Worm (Caenorhabditis elegans): ENCODE data around the gene F59B10.3.
A peak's percentile ranks its signal among the peaks of the same experiment; 100 is the strongest.

Gene F59B10.3

DNA sequence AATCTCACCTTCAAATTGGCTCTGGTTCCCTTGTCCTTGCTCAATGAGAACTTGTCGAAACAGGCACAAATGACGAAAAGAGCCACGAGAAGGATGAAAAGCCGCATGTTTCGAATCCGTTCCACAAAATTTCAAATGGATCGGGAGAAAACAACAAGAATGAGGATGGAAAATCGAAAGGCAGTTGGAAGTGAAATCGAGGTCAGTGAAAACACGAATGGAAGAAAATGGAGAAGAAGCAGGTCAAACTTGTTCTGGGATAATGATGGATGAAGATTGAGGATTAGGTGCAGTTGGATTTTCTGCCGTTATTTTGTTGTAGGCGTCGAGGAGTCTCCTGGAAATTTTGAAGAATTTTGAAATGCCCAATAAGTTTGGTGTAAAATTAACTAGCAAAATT lies 12.7 kb downstream of the F59B10.3 start:
- TF ChIP-seq gmeb-1 (tag; optimal IDR thresholded peaks at IDR 0.05) (no peak), blmp-1 (tag; optimal IDR thresholded peaks at IDR 0.05; ENCODE audit: insufficient read depth) (peak; percentile 57)

DNA sequence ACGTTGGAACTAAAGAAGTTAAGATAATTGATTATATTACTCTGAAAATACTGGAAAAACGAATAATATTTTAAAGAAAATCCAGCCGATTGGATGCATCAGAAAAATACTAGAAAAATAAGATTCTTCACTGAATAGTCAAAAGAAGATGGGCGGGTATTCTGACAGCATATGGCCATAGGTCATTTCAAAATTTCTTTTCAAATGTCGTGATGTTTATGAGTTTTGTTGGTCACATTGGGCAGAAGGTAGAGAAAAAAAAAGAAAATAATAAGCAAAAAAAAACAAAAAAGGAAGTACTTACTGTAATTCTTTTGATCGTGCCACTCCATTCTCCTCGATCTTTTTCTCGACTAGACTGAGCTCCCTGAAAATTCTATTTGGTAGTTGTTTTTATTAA lies 13.2 kb downstream of the F59B10.3 start, which contains the start of gene F59B10.5:
TSS of gene F59B10.5 (minus strand) at position 101 of the 400 bp plus-strand sequence.
- TF ChIP-seq nhr-21 (tag; optimal IDR thresholded peaks at IDR 0.05) (no peak), ztf-1 (GFP tag; conservative IDR thresholded peaks at IDR 0.05) (no peak), alr-1 (tag; optimal IDR thresholded peaks at IDR 0.05) (no peak), nhr-12 (tag; optimal IDR thresholded peaks at IDR 0.05) (no peak), unc-62 (GFP tag; optimal IDR thresholded peaks at IDR 0.05) (no peak), snpc-4 (tag; optimal IDR thresholded peaks at IDR 0.05) (no peak), lin-13 (GFP tag; optimal IDR thresholded peaks at IDR 0.05) (no peak), Y55F3AM.14 (GFP tag; optimal IDR thresholded peaks at IDR 0.05) (no peak), ztf-4 (tag; optimal IDR thresholded peaks at IDR 0.05) (no peak), sem-4 (tag; optimal IDR thresholded peaks at IDR 0.05) (no peak), nhr-129 (tag; optimal IDR thresholded peaks at IDR 0.05) (no peak)

DNA sequence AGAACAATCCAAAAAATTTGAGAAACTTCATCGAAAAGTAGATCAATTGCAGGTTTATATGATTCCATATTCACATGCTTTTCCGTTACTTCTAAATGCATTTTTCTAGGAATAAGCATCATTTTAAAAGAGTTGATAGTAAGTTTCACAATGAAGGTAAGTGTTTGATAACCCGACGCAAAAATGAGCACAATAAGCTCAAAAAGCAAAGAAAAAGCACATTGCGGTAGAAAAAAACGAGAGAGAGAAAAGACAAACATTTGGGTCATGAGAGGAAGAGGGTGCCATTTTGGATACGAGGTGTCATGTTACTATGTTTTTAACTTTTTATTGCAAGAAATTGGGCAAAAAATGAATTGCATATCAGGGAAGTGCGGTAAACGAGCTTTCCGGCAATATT lies 14.0 kb downstream of the F59B10.3 start, which contains the start of gene F59B10.6:
TSS of gene F59B10.6 (minus strand) at position 101 of the 400 bp plus-strand sequence.
- TF ChIP-seq egl-27 (tag; optimal IDR thresholded peaks at IDR 0.05) (no peak), nhr-77 (tag; optimal IDR thresholded peaks at IDR 0.05) (no peak), mdl-1 (tag; optimal IDR thresholded peaks at IDR 0.05) (no peak), unc-62 (GFP tag; optimal IDR thresholded peaks at IDR 0.05) (no peak), nhr-23 (tag; optimal IDR thresholded peaks at IDR 0.05) (no peak), sma-9 (GFP tag; optimal IDR thresholded peaks at IDR 0.05) (no peak), sma-9 (tag; optimal IDR thresholded peaks at IDR 0.05) (no peak), crh-2 (tag; optimal IDR thresholded peaks at IDR 0.05) (no peak), alr-1 (tag; optimal IDR thresholded peaks at IDR 0.05) (no peak), ZK546.5 (tag; optimal IDR thresholded peaks at IDR 0.05) (no peak), mbf-1 (tag; optimal IDR thresholded peaks at IDR 0.05) (no peak), elt-3 (tag; optimal IDR thresholded peaks at IDR 0.05) (no peak), unc-39 (tag; optimal IDR thresholded peaks at IDR 0.05) (no peak), ama-1 (optimal IDR thresholded peaks at IDR 0.05) (no peak), nhr-21 (tag; optimal IDR thresholded peaks at IDR 0.05) (no peak), F13H6.1 (tag; optimal IDR thresholded peaks at IDR 0.05) (no peak), R02D3.7 (tag; optimal IDR thresholded peaks at IDR 0.05) (no peak), ztf-11 (tag; optimal IDR thresholded peaks at IDR 0.05) (no peak)

DNA sequence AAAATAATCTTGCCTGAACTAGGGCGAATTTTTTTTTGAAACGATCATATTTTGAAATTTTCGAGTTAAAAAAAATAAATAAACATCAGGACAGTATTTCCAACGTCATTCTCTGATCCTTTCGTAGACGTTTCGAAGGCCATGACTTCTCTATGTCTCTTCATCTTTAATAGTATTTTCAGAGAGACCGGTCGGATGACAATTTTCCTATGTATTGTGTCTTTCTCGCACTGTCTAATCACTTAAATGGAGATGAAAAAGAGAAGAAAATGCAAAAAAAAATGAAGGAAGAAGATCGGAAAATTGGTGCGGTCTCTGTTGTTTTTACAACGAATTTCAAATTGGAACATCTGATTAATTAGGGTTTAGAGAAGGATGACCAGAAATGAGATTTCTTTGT lies 14.8 kb downstream of the F59B10.3 start:
- TF ChIP-seq crh-2 (tag; optimal IDR thresholded peaks at IDR 0.05) (peak; percentile 17), peb-1 (tag; optimal IDR thresholded peaks at IDR 0.05) (no peak), nhr-25 (tag; optimal IDR thresholded peaks at IDR 0.05) (peak; percentile 23)

DNA sequence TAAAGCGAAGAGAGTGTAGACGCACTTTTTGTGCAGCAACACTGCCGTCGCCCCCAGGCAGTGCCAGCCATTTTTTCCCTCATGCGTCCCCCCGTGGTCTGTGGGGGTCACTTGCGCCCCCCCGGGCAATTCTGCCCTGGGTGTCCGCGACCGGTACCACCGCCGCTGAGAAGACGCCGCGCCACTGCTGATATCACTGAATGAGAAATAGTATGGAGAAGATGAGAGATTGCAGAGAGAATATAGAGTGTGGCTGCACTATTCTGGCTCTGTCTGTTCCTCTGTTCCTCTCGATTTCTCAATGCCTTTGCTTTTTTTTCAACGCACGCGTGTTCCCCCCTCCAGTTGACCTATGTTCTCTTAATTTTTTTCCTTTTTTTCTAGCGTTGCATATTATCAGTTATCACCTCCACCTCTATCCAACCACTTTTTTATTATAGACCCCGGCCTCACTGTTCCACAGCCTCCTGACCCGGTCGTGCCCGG lies 17.4 kb downstream of the F59B10.3 start, which contains the start of gene mab-10:
TSS of gene mab-10 (plus strand) at position 436 of the 486 bp plus-strand sequence.
- TF ChIP-seq unc-55 (GFP tag; optimal IDR thresholded peaks at IDR 0.05), result peak; percentile 27
- no peak for TF ChIP-seq crh-2 (tag; optimal IDR thresholded peaks at IDR 0.05)
- TF ChIP-seq lsy-2 (tag; optimal IDR thresholded peaks at IDR 0.05), result peak in 1 of 2 experiments; percentile 34
- peak; percentile 60 for TF ChIP-seq nhr-11 (tag; optimal IDR thresholded peaks at IDR 0.05)
- peak; percentile 72 for TF ChIP-seq F13H6.1 (tag; optimal IDR thresholded peaks at IDR 0.05)
- TF ChIP-seq unc-62 (GFP tag; optimal IDR thresholded peaks at IDR 0.05), result no peak
- peak; percentile 45 for TF ChIP-seq fos-1 (tag; optimal IDR thresholded peaks at IDR 0.05)
- TF ChIP-seq zag-1 (tag; optimal IDR thresholded peaks at IDR 0.05), result peak; percentile 83

All from whole organism, L2 larva.